Fruit fly (Drosophila melanogaster): ENCODE results near the gene CG8565.

Gene CG8565

dm6 chrX:15844139-15844538 is 6.5 kb downstream of the CG8565 start, which contains the start of the genes ArgRS and CG8578 (continued):
- TF ChIP-seq gt (GFP tag; IDR thresholded peaks at IDR 0.05) = no peak
- TF ChIP-seq CG13123 (GFP tag; optimal IDR thresholded peaks at IDR 0.05) = no peak
- no peak for TF ChIP-seq CG11247 (GFP tag; IDR thresholded peaks at IDR 0.05)
- no peak for TF ChIP-seq caup (GFP tag; optimal IDR thresholded peaks at IDR 0.05; ENCODE audit: severe bottlenecking)
- peak; percentile 48 for TF ChIP-seq sob (GFP tag; IDR thresholded peaks at IDR 0.05)
- no peak for TF ChIP-seq Lpt (GFP tag; optimal IDR thresholded peaks at IDR 0.05)
- TF ChIP-seq HLH3B (GFP tag; IDR thresholded peaks at IDR 0.05) = no peak
- no peak for TF ChIP-seq fru (optimal IDR thresholded peaks at IDR 0.05)
- peak; percentile 63 for TF ChIP-seq en (GFP tag; optimal IDR thresholded peaks at IDR 0.05)
- peak; percentile 85 for TF ChIP-seq CG13287 (GFP tag; IDR thresholded peaks at IDR 0.05; ENCODE audit: partially characterized antibody)
- TF ChIP-seq B-H1 (GFP tag; IDR thresholded peaks at IDR 0.05) = 0 out of 3 replicates have a peak, but pooled peaks have one; percentile 49
- no peak for TF ChIP-seq CG5245 (GFP tag; optimal IDR thresholded peaks at IDR 0.05)
- TF ChIP-seq Fer1 (GFP tag; optimal IDR thresholded peaks at IDR 0.05) = no peak
- TF ChIP-seq CG13624 (GFP tag; optimal IDR thresholded peaks at IDR 0.05) = peak; percentile 34
- peak; percentile 89 for TF ChIP-seq pum (GFP tag; optimal IDR thresholded peaks at IDR 0.05)
- peak; percentile 85 for TF ChIP-seq Dll (GFP tag; IDR thresholded peaks at IDR 0.05; ENCODE audit: partially characterized antibody)
- peak; percentile 67 for TF ChIP-seq CG7839 (tag; optimal IDR thresholded peaks at IDR 0.05)
- TF ChIP-seq CG10565 (GFP tag; optimal IDR thresholded peaks at IDR 0.05) = no peak
- no peak; the same call in 2 of the 3 replicates for TF ChIP-seq zen2 (GFP tag; IDR thresholded peaks at IDR 0.05; ENCODE audit: partially characterized antibody)
- no peak; the same call in 1 of the 2 replicates for TF ChIP-seq CG14667 (GFP tag; IDR thresholded peaks at IDR 0.05)
- no peak for TF ChIP-seq dmrt99B (tag; optimal IDR thresholded peaks at IDR 0.05)
- TF ChIP-seq CG16863 (GFP tag; optimal IDR thresholded peaks at IDR 0.05) = peak; percentile 35
- no peak; the same call in 1 of the 2 replicates for TF ChIP-seq CG32772 (GFP tag; IDR thresholded peaks at IDR 0.05)
- peak; percentile 77 for TF ChIP-seq sna (GFP tag; IDR thresholded peaks at IDR 0.05; ENCODE audit: partially characterized antibody)
- no peak; the same call in 1 of the 2 replicates for TF ChIP-seq CG32532 (GFP tag; IDR thresholded peaks at IDR 0.05)
- TF ChIP-seq CG8359 (GFP tag; optimal IDR thresholded peaks at IDR 0.05; ENCODE audit: borderline replicate concordance) = no peak
- peak; percentile 90 for TF ChIP-seq HLH4C (GFP tag; IDR thresholded peaks at IDR 0.05; ENCODE audit: partially characterized antibody)
- TF ChIP-seq CG17612 (GFP tag; IDR thresholded peaks at IDR 0.05) = no peak
- TF ChIP-seq ATbp (GFP tag; optimal IDR thresholded peaks at IDR 0.05) = no peak
- TF ChIP-seq CG9437 (GFP tag; optimal IDR thresholded peaks at IDR 0.05) = peak; percentile 7
- TF ChIP-seq bbx (GFP tag; IDR thresholded peaks at IDR 0.05; ENCODE audit: partially characterized antibody) = peak; percentile 65
- peak; percentile 71 for TF ChIP-seq CG9727 (GFP tag; optimal IDR thresholded peaks at IDR 0.05)
- peak; percentile 85 for TF ChIP-seq Camta (GFP tag; optimal IDR thresholded peaks at IDR 0.05)
- no peak for TF ChIP-seq usp (GFP tag; optimal IDR thresholded peaks at IDR 0.05)
- peak; percentile 29 for TF ChIP-seq CG12942 (GFP tag; optimal IDR thresholded peaks at IDR 0.05)
- no peak for TF ChIP-seq kni (GFP tag; optimal IDR thresholded peaks at IDR 0.05)
- peak; percentile 19 for TF ChIP-seq az2 (GFP tag; optimal IDR thresholded peaks at IDR 0.05)
- peak; percentile 23 for TF ChIP-seq vfl (GFP tag; optimal IDR thresholded peaks at IDR 0.05)
- no peak for TF ChIP-seq CG9932 (GFP tag; IDR thresholded peaks at IDR 0.05)
- peak; percentile 98 for TF ChIP-seq CG7357 (GFP tag; IDR thresholded peaks at IDR 0.05)
- no peak for TF ChIP-seq CG8478 (optimal IDR thresholded peaks at IDR 0.05)
- TF ChIP-seq emc (GFP tag; optimal IDR thresholded peaks at IDR 0.05) = no peak
- TF ChIP-seq CG4424 (GFP tag; optimal IDR thresholded peaks at IDR 0.05) = no peak
- peak; percentile 66 for TF ChIP-seq CG17186 (GFP tag; optimal IDR thresholded peaks at IDR 0.05)
- peak; percentile 65 for TF ChIP-seq pzg (GFP tag; optimal IDR thresholded peaks at IDR 0.05)
- no peak; the same call in 1 of the 2 replicates for TF ChIP-seq klu (GFP tag; IDR thresholded peaks at IDR 0.05)
- peak; percentile 66 for TF ChIP-seq Atf3 (GFP tag; optimal IDR thresholded peaks at IDR 0.05)
- no peak for TF ChIP-seq pfk (GFP tag; optimal IDR thresholded peaks at IDR 0.05)
- TF ChIP-seq CG10366 (GFP tag; IDR thresholded peaks at IDR 0.05) = 0 out of 2 replicates have a peak, but pooled peaks have one; percentile 51
- no peak for TF ChIP-seq lbe (GFP tag; optimal IDR thresholded peaks at IDR 0.05)
- no peak for TF ChIP-seq gce (GFP tag; IDR thresholded peaks at IDR 0.05)
- peak; percentile 39 for TF ChIP-seq Max (GFP tag; optimal IDR thresholded peaks at IDR 0.05)

All from whole organism, embryonic.